Worm (Caenorhabditis elegans): Measurements from ENCODE around the gene nape-2.

Gene nape-2

ce11 chrIV:3725845-3726244 lies 12.9 kb downstream of the nape-2 start, which contains the start of gene smgl-2 (continued):
- TF ChIP-seq snpc-1.2 (GFP tag; IDR thresholded peaks at IDR 0.05) (no peak), dpl-1 (GFP tag; optimal IDR thresholded peaks at IDR 0.05) (peak; percentile 86), mdt-29 (GFP tag; IDR thresholded peaks at IDR 0.05) (no peak), tra-1 (GFP tag; IDR thresholded peaks at IDR 0.05) (no peak), Y5F2A.4 (GFP tag; optimal IDR thresholded peaks at IDR 0.05) (no peak), ZK546.5 (tag; optimal IDR thresholded peaks at IDR 0.05) (no peak), arid-1 (GFP tag; conservative IDR thresholded peaks at IDR 0.05) (no peak), nhr-42 (GFP tag; IDR thresholded peaks at IDR 0.05) (no peak), D1046.2 (GFP tag; IDR thresholded peaks at IDR 0.05) (no peak), daf-8 (GFP tag; IDR thresholded peaks at IDR 0.05) (no peak), F26F4.8 (GFP tag; conservative IDR thresholded peaks at IDR 0.05) (no peak), sdz-12 (GFP tag; optimal IDR thresholded peaks at IDR 0.05) (no peak), mxl-3 (GFP tag; optimal IDR thresholded peaks at IDR 0.05) (no peak), ces-1 (GFP tag; optimal IDR thresholded peaks at IDR 0.05) (no peak), F44E2.7 (GFP tag; IDR thresholded peaks at IDR 0.05) (no peak), daf-19 (GFP tag; conservative IDR thresholded peaks at IDR 0.05) (no peak), gei-8 (GFP tag; optimal IDR thresholded peaks at IDR 0.05) (no peak), pqm-1 (tag; optimal IDR thresholded peaks at IDR 0.05) (no peak), pha-4 (GFP tag; IDR thresholded peaks at IDR 0.05) (0 out of 2 replicates have a peak, but pooled peaks have one; percentile 12), pha-4 (tag; optimal IDR thresholded peaks at IDR 0.05) (no peak), aly-2 (tag; optimal IDR thresholded peaks at IDR 0.05) (no peak), mxl-2 (GFP tag; conservative IDR thresholded peaks at IDR 0.05) (no peak), egl-27 (tag; optimal IDR thresholded peaks at IDR 0.05) (no peak), hlh-11 (tag; optimal IDR thresholded peaks at IDR 0.05) (peak; percentile 48), mdl-1 (tag; optimal IDR thresholded peaks at IDR 0.05) (no peak), zip-11 (GFP tag; IDR thresholded peaks at IDR 0.05) (no peak), F49E8.2 (tag; optimal IDR thresholded peaks at IDR 0.05; ENCODE audit: borderline replicate concordance) (no peak), nhr-25 (tag; optimal IDR thresholded peaks at IDR 0.05; ENCODE audit: borderline replicate concordance, insufficient read depth) (no peak), zfp-3 (GFP tag; conservative IDR thresholded peaks at IDR 0.05) (no peak), aha-1 (tag) (no peak), php-3 (GFP tag; IDR thresholded peaks at IDR 0.05) (no peak), nhr-41 (GFP tag; IDR thresholded peaks at IDR 0.05) (no peak), hmg-1.1 (GFP tag; IDR thresholded peaks at IDR 0.05) (peak; percentile 43), F37D6.2 (tag; optimal IDR thresholded peaks at IDR 0.05) (no peak), lin-29 (GFP tag; IDR thresholded peaks at IDR 0.05) (no peak), cey-2 (tag; optimal IDR thresholded peaks at IDR 0.05; ENCODE audit: borderline replicate concordance, insufficient read depth) (no peak), skn-1 (tag; optimal IDR thresholded peaks at IDR 0.05) (no peak), vab-7 (GFP tag; IDR thresholded peaks at IDR 0.05) (no peak), Y105C5A.15 (GFP tag; IDR thresholded peaks at IDR 0.05) (no peak), attf-4 (tag; optimal IDR thresholded peaks at IDR 0.05) (no peak), nhr-102 (tag; optimal IDR thresholded peaks at IDR 0.05) (no peak), lim-7 (GFP tag; IDR thresholded peaks at IDR 0.05) (no peak), daf-12 (tag; optimal IDR thresholded peaks at IDR 0.05) (no peak), daf-16 (GFP tag; optimal IDR thresholded peaks at IDR 0.05) (no peak), daf-16 (tag; optimal IDR thresholded peaks at IDR 0.05) (peak; percentile 34), spr-1 (tag; optimal IDR thresholded peaks at IDR 0.05) (no peak), lir-3 (tag; optimal IDR thresholded peaks at IDR 0.05) (no peak), nhr-111 (GFP tag; optimal IDR thresholded peaks at IDR 0.05) (no peak), lin-38 (GFP tag; IDR thresholded peaks at IDR 0.05) (peak; percentile 80), unc-62 (GFP tag; optimal IDR thresholded peaks at IDR 0.05 in 1 of 2) (no peak), unc-62 (tag; optimal IDR thresholded peaks at IDR 0.05) (no peak), nhr-10 (tag; optimal IDR thresholded peaks at IDR 0.05) (no peak), R02D3.7 (tag; optimal IDR thresholded peaks at IDR 0.05) (no peak)
